Worm (Caenorhabditis elegans): ENCODE data around the gene lact-1.

ce11 chrX:7309775-7310174 lies 49.6 kb upstream of the lact-1 start, which contains the start of the genes his-38 and his-40:
- no peak for TF ChIP-seq ces-1 (GFP tag; optimal IDR thresholded peaks at IDR 0.05)
- TF ChIP-seq nhr-28 (tag; optimal IDR thresholded peaks at IDR 0.05): no peak
- no peak for TF ChIP-seq lsy-2 (tag; optimal IDR thresholded peaks at IDR 0.05)
- no peak for TF ChIP-seq pha-4 (tag; optimal IDR thresholded peaks at IDR 0.05)
- no peak for TF ChIP-seq elt-1 (tag; optimal IDR thresholded peaks at IDR 0.05; ENCODE audit: borderline replicate concordance, insufficient read depth)
- no peak for TF ChIP-seq sptf-1 (tag; optimal IDR thresholded peaks at IDR 0.05)
